Fruit fly (Drosophila melanogaster): ENCODE data around the gene CG11050.

Gene CG11050

DNA sequence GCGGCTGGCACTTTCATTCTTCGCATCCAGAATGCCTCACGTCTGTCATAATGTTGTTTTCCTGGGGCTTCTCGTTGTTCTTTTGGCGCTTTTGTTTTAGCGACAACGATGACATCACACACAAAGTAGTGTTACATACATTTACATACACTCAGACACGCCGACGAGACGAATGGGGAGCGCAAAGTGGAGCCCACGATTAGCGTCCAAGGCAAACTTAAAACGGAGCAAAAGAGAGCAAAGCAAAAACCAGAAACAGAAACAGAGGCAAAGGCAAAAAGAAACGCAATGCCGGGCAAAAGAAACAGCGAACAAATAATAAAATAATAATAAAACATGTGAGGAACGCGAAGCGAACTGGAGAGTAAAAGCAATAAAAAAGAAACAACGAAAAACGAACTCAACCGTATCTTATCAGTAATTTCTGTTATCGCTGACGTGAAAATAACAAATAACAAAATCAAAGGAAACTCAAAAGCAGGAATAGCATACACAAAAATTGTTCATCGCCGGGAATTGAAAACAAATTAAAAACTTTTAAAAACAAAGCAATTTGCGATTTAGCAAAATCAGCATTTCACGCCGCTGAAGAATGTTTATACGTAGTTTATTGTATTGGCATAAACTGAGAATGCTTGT lies 33.7 kb downstream of the CG11050 start (continued):
- TF ChIP-seq CG14014 (GFP tag; IDR thresholded peaks at IDR 0.05), result no peak
- no peak for TF ChIP-seq CG12744 (GFP tag; optimal IDR thresholded peaks at IDR 0.05)
- TF ChIP-seq CG2889 (GFP tag; IDR thresholded peaks at IDR 0.05), result no peak
- no peak for TF ChIP-seq Scr (GFP tag; IDR thresholded peaks at IDR 0.05; ENCODE audit: partially characterized antibody)
- peak; percentile 32 for TF ChIP-seq CG13894 (tag; optimal IDR thresholded peaks at IDR 0.05)
- 0 out of 3 replicates have a peak, but pooled peaks have one; percentile 55 for TF ChIP-seq ci (GFP tag; IDR thresholded peaks at IDR 0.05)
- TF ChIP-seq br (optimal IDR thresholded peaks at IDR 0.05), result no peak
- TF ChIP-seq ara (GFP tag; IDR thresholded peaks at IDR 0.05), result no peak
- TF ChIP-seq Deaf1 (tag; optimal IDR thresholded peaks at IDR 0.05), result no peak
- no peak for TF ChIP-seq CG3847 (GFP tag; IDR thresholded peaks at IDR 0.05)
- TF ChIP-seq Dad (GFP tag; optimal IDR thresholded peaks at IDR 0.05), result no peak
- no peak for TF ChIP-seq CG7357 (GFP tag; IDR thresholded peaks at IDR 0.05)
- TF ChIP-seq NFAT (GFP tag; IDR thresholded peaks at IDR 0.05), result no peak
- TF ChIP-seq Mrtf (GFP tag; IDR thresholded peaks at IDR 0.05), result no peak
- TF ChIP-seq Eip74EF (GFP tag; optimal IDR thresholded peaks at IDR 0.05), result peak in 1 of 2 experiments; percentile 24
- TF ChIP-seq maf-S (GFP tag; optimal IDR thresholded peaks at IDR 0.05), result no peak
- TF ChIP-seq CG1647 (GFP tag; optimal IDR thresholded peaks at IDR 0.05), result no peak
- TF ChIP-seq TFAM (GFP tag; optimal IDR thresholded peaks at IDR 0.05), result no peak
- no peak for TF ChIP-seq vfl (GFP tag; optimal IDR thresholded peaks at IDR 0.05)
- TF ChIP-seq MBD-R2 (GFP tag; IDR thresholded peaks at IDR 0.05), result no peak
- no peak for TF ChIP-seq slbo (GFP tag; IDR thresholded peaks at IDR 0.05)
- TF ChIP-seq CG13296 (GFP tag; optimal IDR thresholded peaks at IDR 0.05), result no peak
- no peak for TF ChIP-seq CoRest (tag; optimal IDR thresholded peaks at IDR 0.05)
- no peak for TF ChIP-seq CG14050 (GFP tag; IDR thresholded peaks at IDR 0.05)
- no peak for TF ChIP-seq CG4617 (GFP tag; optimal IDR thresholded peaks at IDR 0.05; ENCODE audit: borderline replicate concordance)
- TF ChIP-seq CG10979 (tag; optimal IDR thresholded peaks at IDR 0.05), result no peak
- no peak for TF ChIP-seq Vsx1 (GFP tag; optimal IDR thresholded peaks at IDR 0.05)
- no peak for TF ChIP-seq grau (tag; optimal IDR thresholded peaks at IDR 0.05)
- no peak for TF ChIP-seq CG13775 (GFP tag; optimal IDR thresholded peaks at IDR 0.05)
- no peak for TF ChIP-seq dmrt11E (tag; optimal IDR thresholded peaks at IDR 0.05)
- TF ChIP-seq Oli (tag; optimal IDR thresholded peaks at IDR 0.05), result no peak
- no peak for TF ChIP-seq zen (tag; optimal IDR thresholded peaks at IDR 0.05)
- TF ChIP-seq crp (GFP tag; optimal IDR thresholded peaks at IDR 0.05), result no peak
- TF ChIP-seq Hr51 (GFP tag; optimal IDR thresholded peaks at IDR 0.05), result no peak
- no peak for TF ChIP-seq CG12104 (GFP tag; optimal IDR thresholded peaks at IDR 0.05)
- TF ChIP-seq CG13287 (GFP tag; IDR thresholded peaks at IDR 0.05; ENCODE audit: partially characterized antibody), result peak; percentile 51; the same call in 1 of the 2 replicates
- TF ChIP-seq ken (GFP tag; IDR thresholded peaks at IDR 0.05), result no peak
- no peak for TF ChIP-seq CG8765 (GFP tag; IDR thresholded peaks at IDR 0.05)
- TF ChIP-seq ham (GFP tag; IDR thresholded peaks at IDR 0.05), result no peak
- peak; percentile 8 for TF ChIP-seq CG8924 (tag; optimal IDR thresholded peaks at IDR 0.05)
- peak in 1 of 2 experiments; percentile 1 for TF ChIP-seq Trl (optimal IDR thresholded peaks at IDR 0.05)
- TF ChIP-seq Trl (GFP tag; optimal IDR thresholded peaks at IDR 0.05), result no peak
- no peak for TF ChIP-seq scrt (GFP tag; optimal IDR thresholded peaks at IDR 0.05)
- no peak for TF ChIP-seq CG31365 (tag; optimal IDR thresholded peaks at IDR 0.05)
- no peak for TF ChIP-seq CG16815 (GFP tag; optimal IDR thresholded peaks at IDR 0.05)
- TF ChIP-seq CG7786 (GFP tag; optimal IDR thresholded peaks at IDR 0.05), result no peak
- TF ChIP-seq CG10543 (GFP tag; optimal IDR thresholded peaks at IDR 0.05), result peak; percentile 25
- peak; percentile 40 for TF ChIP-seq HmgZ (tag; optimal IDR thresholded peaks at IDR 0.05)
- peak; percentile 37 for TF ChIP-seq Atf3 (GFP tag; optimal IDR thresholded peaks at IDR 0.05)
- no peak; the same call in 1 of the 2 replicates for TF ChIP-seq CG32532 (GFP tag; IDR thresholded peaks at IDR 0.05)
- TF ChIP-seq Ravus (GFP tag; IDR thresholded peaks at IDR 0.05), result no peak

Data from whole organism, embryonic.